Worm (Caenorhabditis elegans) whole organism, young adult: ENCODE measurements around the gene srt-29.

Source experiments
- Y79H2A.3 ChIP-seq: fragments of 200-800 bp; sonication (Bioruptor generic); conservative IDR thresholded peaks from 2 replicates; pipeline ENCODE4 v1.3.6; 2022; ENCODE audit warnings: missing genetic modification reagents, missing genetic modification characterization, missing compliant biosample characterization
- bed-1 ChIP-seq: fragments of 200-800 bp; sonication (Bioruptor generic); IDR thresholded peaks from 2 replicates; pipeline ENCODE4 v1.3.6; 2022; ENCODE audit warnings: missing genetic modification reagents, missing genetic modification characterization, missing compliant biosample characterization
- lsl-1 ChIP-seq: fragments of 200-800 bp; sonication (Bioruptor generic); optimal IDR thresholded peaks from 2 replicates; lab custom pipeline; 2018; ENCODE audit warnings: mild to moderate bottlenecking, missing genetic modification characterization, moderate library complexity, missing compliant biosample characterization
- nhr-120 ChIP-seq: fragments of 200-800 bp; sonication (Bioruptor generic); IDR thresholded peaks from 2 replicates; pipeline ENCODE4 v1.3.6; 2022; ENCODE audit warnings: missing genetic modification characterization, missing compliant biosample characterization
- rcor-1 ChIP-seq: fragments of 200-800 bp; sonication (Bioruptor generic); IDR thresholded peaks from 2 replicates; pipeline ENCODE4 v1.3.6; 2022; ENCODE audit warnings: missing genetic modification reagents, missing genetic modification characterization, missing compliant biosample characterization

DNA sequence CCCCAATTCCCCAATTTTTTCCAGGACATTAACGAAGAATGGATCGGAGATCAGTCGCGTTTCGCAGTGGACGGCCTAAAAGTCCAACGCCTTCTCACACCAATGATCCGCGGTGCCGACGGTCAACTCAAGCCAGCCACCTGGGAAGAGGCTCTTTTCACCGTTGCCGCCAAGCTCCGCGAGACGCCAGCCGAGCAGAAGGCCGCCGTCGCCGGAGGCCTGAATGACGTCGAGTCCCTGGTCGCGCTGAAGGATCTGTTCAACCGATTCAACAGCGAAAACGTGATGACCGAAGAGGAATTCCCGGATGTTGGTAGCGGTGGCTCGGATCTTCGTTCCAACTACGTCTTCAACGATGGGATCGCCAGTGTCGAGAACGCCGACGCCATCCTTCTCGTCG, 16.1 kb downstream of the srt-29 start:
- TF ChIP-seq nhr-120 (GFP tag; lab: Robert Waterston, UW) = no peak
- no peak for TF ChIP-seq Y79H2A.3 (GFP tag; lab: Robert Waterston, UW)
- TF ChIP-seq lsl-1 (GFP tag; lab: Kevin White, UChicago) = no peak
- TF ChIP-seq bed-1 = no peak
- TF ChIP-seq rcor-1 (GFP tag; lab: Robert Waterston, UW) = no peak
